Fruit fly (Drosophila melanogaster): ENCODE measurements around the gene HBS1.
A peak's percentile ranks its signal among the peaks of the same experiment; 100 is the strongest.

Gene HBS1

dm6 chr3L:1865121-1865727 is at the start of gene HBS1, which contains the start of gene CG12025:
TSS of gene HBS1 (minus strand) at chr3L:1865240.
TSS of gene CG12025 (plus strand) at chr3L:1865430.
- peak; percentile 21 for TF ChIP-seq noc (tag; optimal IDR thresholded peaks at IDR 0.05)

- no peak for TF ChIP-seq noc (tag; optimal IDR thresholded peaks at IDR 0.05)
Observed at dm6 chr3L:1914668-1915067, 49.6 kb upstream of the HBS1 start.

DNA sequence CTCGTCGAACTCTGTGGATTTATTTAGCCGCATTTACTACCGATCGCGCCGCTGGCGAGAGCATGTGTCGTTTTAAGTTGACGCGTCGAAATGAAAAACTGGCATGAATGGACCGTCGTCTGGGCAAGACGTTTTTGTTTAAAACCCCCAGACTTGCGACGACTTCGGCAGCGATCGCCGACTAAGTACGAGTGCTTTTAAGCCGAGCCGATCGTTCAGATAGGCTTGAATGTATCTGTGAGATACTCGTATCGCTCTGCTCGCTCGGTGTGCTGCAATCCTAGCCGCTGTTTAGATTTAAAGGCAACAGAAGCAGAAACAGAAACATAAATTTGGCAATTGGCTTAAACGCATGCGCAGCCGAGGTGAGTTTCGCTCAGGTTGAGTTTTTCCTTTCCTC is 45.1 kb upstream of the HBS1 start, which contains the start of gene dsb:
Gene dsb, minus strand, starts transcription at position 91 of the 400 bp plus-strand sequence.
- no peak for TF ChIP-seq noc (tag; optimal IDR thresholded peaks at IDR 0.05)

DNA sequence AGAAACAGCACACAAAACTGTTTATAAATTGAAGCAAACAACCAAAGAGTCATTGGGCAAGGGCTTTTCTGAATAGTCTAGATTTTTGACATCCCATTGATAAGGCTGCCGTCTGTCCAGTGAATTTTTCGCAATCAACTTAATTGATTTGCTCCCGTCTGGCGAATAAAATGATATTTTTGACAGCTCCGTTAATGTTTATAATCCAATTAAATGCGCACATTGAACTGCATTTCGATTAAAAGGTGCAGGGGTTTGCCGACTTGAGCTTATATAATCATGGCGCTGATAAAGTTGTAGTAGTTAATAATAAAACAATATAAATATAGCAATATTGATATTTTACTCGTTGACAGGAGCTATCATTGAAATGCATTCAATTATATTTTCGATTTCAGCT is 44.0 kb upstream of the HBS1 start:
- TF ChIP-seq noc (tag; optimal IDR thresholded peaks at IDR 0.05): no peak

- no peak for TF ChIP-seq noc (tag; optimal IDR thresholded peaks at IDR 0.05)
Observed at dm6 chr3L:1906208-1906607, 41.2 kb upstream of the HBS1 start.

dm6 chr3L:1905273-1905672 is 40.2 kb upstream of the HBS1 start:
- no peak for TF ChIP-seq noc (tag; optimal IDR thresholded peaks at IDR 0.05)

dm6 chr3L:1904440-1904839 is 39.4 kb upstream of the HBS1 start:
- no peak for TF ChIP-seq noc (tag; optimal IDR thresholded peaks at IDR 0.05)

DNA sequence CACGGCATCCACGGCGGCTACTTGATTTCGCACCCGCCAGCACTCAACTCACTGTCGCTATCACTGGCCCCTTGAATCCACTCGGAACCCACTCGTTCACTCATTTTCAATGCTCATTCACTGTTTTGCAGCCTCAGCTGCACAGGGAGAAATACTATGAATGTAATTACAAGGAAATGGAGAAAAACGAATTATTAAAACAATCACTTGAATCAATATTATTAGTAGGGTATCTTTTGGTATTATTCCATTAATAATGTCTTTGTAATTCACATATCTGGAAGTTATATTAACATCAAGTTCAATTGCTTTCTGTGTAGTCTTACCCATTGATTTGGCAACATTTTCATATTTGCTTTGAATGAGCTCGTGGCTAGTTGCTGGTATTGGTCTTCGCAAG is 35.6 kb upstream of the HBS1 start:
- no peak for TF ChIP-seq noc (tag; optimal IDR thresholded peaks at IDR 0.05)

dm6 chr3L:1899616-1900015 is 34.6 kb upstream of the HBS1 start:
- no peak for TF ChIP-seq noc (tag; optimal IDR thresholded peaks at IDR 0.05)

DNA sequence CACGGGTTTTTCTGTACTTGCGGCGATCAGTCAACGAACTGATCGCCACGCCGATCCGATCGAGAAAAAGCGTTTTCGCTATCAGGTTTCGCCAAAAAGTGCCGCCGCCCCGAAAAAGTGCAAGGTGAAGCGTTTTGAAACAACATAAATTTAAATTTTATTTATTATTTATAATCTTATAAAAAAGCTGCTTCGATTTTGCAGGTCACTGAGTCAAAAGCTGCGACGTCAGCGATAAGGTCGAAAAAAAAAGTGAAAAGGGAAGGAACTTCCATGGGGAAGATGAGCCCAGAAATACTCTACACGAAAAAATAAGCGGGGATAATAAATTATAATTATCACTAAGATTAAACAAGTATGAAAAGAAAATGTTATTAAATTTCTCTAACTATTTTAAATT is 32.7 kb upstream of the HBS1 start:
- TF ChIP-seq noc (tag; optimal IDR thresholded peaks at IDR 0.05): no peak

DNA sequence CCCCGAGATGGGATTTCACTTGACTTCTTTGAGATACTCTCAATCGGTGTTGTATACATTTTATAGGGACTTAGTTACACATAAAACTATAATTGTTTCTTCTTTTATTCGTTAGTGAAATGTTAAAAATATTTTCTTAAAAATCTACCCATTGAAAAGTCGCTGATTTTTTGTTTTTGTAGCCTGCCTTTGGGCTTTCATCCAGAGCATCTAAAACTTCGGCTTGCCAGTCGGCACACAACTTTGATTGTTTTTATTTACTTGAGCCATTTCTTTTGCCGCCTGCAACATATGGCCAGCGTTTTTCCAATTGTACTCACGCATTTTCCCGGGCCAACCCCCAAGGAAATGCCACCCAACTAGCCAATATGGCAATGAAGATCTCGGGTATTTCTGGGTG is 26.9 kb upstream of the HBS1 start:
- no peak for TF ChIP-seq noc (tag; optimal IDR thresholded peaks at IDR 0.05)

DNA sequence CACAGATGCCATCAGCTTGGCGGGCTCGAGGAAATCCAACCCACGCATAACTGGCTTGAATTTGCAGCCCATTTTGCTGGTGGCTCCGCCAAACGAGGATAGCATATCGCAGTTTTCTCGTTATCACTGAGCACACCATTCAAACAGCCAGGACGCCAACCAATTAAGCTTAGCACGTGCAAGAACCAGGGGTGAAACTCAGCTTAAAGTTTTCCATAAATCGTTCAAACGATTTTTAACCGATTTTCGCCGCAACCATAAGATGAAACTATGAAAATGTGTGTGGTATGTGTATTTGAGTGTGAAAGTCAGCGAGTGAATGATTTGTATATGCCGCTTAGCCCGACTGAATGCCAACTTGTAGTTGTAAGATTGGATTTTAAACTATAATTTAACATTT is 25.9 kb upstream of the HBS1 start:
- no peak for TF ChIP-seq noc (tag; optimal IDR thresholded peaks at IDR 0.05)

DNA sequence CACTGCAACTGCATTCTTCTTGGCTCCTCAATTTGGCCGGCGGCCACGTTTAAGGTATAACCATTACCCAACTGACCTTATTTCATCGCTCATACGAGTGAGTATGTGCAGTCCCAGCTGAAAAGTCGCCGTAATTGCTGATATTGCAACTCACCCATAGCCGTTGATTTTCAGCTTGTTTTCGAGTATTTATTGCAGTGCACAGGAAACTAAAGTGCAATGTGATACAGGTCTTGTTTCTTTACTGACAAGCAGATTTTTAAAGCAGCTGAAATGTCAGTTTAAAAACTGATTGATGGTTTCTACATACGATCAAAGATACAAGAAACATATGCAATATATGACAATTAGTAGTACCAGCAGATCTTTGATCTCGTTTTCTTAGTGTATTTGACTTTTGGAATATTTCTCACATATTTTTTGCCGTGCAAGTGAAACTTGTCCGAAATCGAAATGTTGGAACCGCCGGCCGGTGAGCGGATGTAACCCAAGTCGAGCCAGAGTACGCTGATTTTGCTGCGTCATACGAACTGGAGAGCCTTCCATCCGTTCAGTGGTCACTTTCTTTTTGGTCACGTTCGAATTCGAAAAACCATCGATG is 23.0 kb upstream of the HBS1 start:
- no peak for TF ChIP-seq noc (tag; optimal IDR thresholded peaks at IDR 0.05)

DNA sequence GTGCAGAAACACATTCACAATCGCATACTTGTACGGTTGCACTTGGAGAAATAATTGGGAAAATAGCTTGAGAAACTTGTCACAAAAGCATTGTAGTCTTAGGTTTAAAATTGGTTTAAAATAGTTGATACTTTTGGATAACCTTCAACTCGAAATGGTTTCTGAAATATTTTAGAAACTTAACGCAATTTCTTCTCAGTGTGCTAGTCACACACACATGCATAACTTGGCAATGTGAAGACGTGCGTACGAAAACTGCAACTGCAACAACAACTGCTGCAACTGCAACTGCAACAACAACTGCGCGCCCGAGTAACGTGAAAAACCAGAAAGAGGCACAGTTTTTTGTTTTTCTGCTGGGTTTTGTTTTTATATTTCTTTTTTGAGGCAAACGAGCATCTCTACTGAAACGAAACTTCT is 21.1 kb upstream of the HBS1 start:
- no peak for TF ChIP-seq noc (tag; optimal IDR thresholded peaks at IDR 0.05)

dm6 chr3L:1885436-1885835 is 20.4 kb upstream of the HBS1 start, which contains the start of gene Tmhs:
TSS of gene Tmhs (plus strand) at chr3L:1885657.
- TF ChIP-seq noc (tag; optimal IDR thresholded peaks at IDR 0.05): no peak

- TF ChIP-seq noc (tag; optimal IDR thresholded peaks at IDR 0.05): peak; percentile 72
Observed at dm6 chr3L:1884652-1885051, 19.6 kb upstream of the HBS1 start, which contains the start of gene Aprt. TSS of gene Aprt (minus strand) at chr3L:1885019.

DNA sequence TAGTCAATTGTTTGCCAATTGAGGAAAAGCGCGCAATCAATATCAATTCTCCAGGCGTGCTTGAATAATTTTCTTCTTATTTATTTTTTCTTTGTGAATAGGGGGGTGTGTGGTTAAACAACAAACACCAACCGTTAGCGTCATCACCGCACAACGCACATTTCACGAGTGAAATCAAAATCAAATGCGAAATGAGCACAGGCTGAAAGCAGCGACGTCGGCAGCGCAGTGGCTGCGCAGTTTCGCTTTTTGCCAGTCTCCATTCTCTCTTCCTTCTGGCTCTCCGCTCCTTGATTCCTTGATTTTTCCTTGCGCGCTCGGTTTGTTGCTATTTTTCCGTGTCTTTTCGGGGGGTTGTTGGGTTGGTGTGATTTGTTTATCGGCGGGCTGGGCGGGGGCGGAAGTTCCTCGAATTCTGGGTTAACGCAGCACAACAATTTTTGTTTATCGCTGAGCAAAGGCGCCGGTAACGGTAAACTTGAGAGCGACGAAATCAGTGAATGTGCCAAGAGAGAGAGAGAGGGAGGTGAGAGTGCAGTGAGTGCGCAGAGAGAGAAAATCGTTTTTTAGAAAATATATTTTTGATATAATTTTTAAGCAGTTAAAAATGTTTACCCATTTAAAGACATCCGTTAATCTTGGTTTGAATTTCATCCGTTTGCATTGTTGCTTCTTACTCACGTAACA is 18.0 kb upstream of the HBS1 start, which contains the start of gene CG13937:
Gene CG13937, minus strand, starts transcription at position 174 of the 687 bp plus-strand sequence.
- no peak for TF ChIP-seq noc (tag; optimal IDR thresholded peaks at IDR 0.05)
